Fruit fly (Drosophila melanogaster) whole organism, embryonic: ENCODE results near the gene CAH1.

Experiments
- ATbp ChIP-seq: fragments of 200-800 bp; sonication (Bioruptor generic); optimal IDR thresholded peaks from 2 replicates; lab custom pipeline; 2017; ENCODE audit warnings: missing biosample characterization, mild to moderate bottlenecking, missing genetic modification characterization, missing genetic modification reagents
- Adf1 ChIP-seq: fragments of 200-800 bp; sonication (Bioruptor generic); IDR thresholded peaks from 2 replicates; pipeline ENCODE4 v1.3.6; 2022; ENCODE audit warnings: missing biosample characterization, missing genetic modification characterization
- CG1024 ChIP-seq: fragments of 200-800 bp; sonication (Bioruptor generic); IDR thresholded peaks from 2 replicates; pipeline ENCODE4 v1.3.6; 2022; ENCODE audit warnings: missing biosample characterization, missing genetic modification characterization
- CG11504 ChIP-seq: fragments of 200-800 bp; sonication (Bioruptor generic); optimal IDR thresholded peaks from 3 replicates; lab custom pipeline; 2019; ENCODE audit warnings: missing biosample characterization, mild to moderate bottlenecking, missing genetic modification characterization, moderate library complexity
- CG13296 ChIP-seq: fragments of 200-800 bp; sonication (Bioruptor generic); optimal IDR thresholded peaks from 3 replicates; lab custom pipeline; 2018; ENCODE audit warnings: missing biosample characterization, mild to moderate bottlenecking, missing genetic modification characterization
- CG13775 ChIP-seq: fragments of 200-800 bp; sonication (Bioruptor generic); optimal IDR thresholded peaks from 3 replicates; lab custom pipeline; 2017; ENCODE audit warnings: missing biosample characterization, mild to moderate bottlenecking, missing genetic modification characterization
- CG15011 ChIP-seq: fragments of 200-800 bp; sonication (Bioruptor generic); optimal IDR thresholded peaks from 3 replicates; lab custom pipeline; 2018; ENCODE audit warnings: missing biosample characterization, mild to moderate bottlenecking, missing genetic modification characterization
- CG1529 ChIP-seq: fragments of 200-800 bp; sonication (Bioruptor generic); optimal IDR thresholded peaks from 3 replicates; lab custom pipeline; 2018; ENCODE audit warnings: missing biosample characterization, missing genetic modification characterization
- CG16815 ChIP-seq: fragments of 200-800 bp; sonication (Bioruptor generic); optimal IDR thresholded peaks from 3 replicates; lab custom pipeline; 2017; ENCODE audit warnings: missing biosample characterization, mild to moderate bottlenecking, missing genetic modification characterization
- CG17361 ChIP-seq: fragments of 200-800 bp; sonication (Bioruptor generic); IDR thresholded peaks from 3 replicates; pipeline ENCODE4 v1.3.6; 2022; ENCODE audit warnings: missing biosample characterization, missing genetic modification characterization
- CG17385 ChIP-seq: fragments of 200-800 bp; sonication (Bioruptor generic); optimal IDR thresholded peaks from 3 replicates; lab custom pipeline; 2018; ENCODE audit warnings: missing biosample characterization, mild to moderate bottlenecking, missing genetic modification characterization
- CG18011 ChIP-seq: fragments of 200-800 bp; sonication (Bioruptor generic); optimal IDR thresholded peaks from 2 replicates; lab custom pipeline; 2017; ENCODE audit warnings: missing biosample characterization, missing genetic modification characterization, mild to moderate bottlenecking, moderate library complexity, missing genotype
- CG2712 ChIP-seq: fragments of 200-800 bp; optimal IDR thresholded peaks from 3 replicates; lab custom pipeline; 2019; ENCODE audit warnings: missing biosample characterization, mild to moderate bottlenecking, missing genetic modification characterization, moderate library complexity
- CG33213 ChIP-seq: fragments of 200-800 bp; sonication (Bioruptor generic); optimal IDR thresholded peaks from 3 replicates; lab custom pipeline; 2016; ENCODE audit warnings: missing biosample characterization, missing genetic modification characterization
- CG42726 ChIP-seq: fragments of 200-800 bp; sonication (Bioruptor generic); IDR thresholded peaks from 2 replicates; pipeline ENCODE4 v1.3.6; 2022; ENCODE audit warnings: missing biosample characterization, missing genetic modification characterization; ENCODE audit not compliant: partially characterized antibody
- CG4282 ChIP-seq: fragments of 200-800 bp; sonication (Bioruptor generic); optimal IDR thresholded peaks from 2 replicates; lab custom pipeline; 2016; ENCODE audit warnings: missing biosample characterization, missing genetic modification characterization
- CG4707 ChIP-seq: fragments of 200-800 bp; sonication (Bioruptor generic); optimal IDR thresholded peaks from 2 replicates; lab custom pipeline; 2018; ENCODE audit warnings: missing biosample characterization, mild to moderate bottlenecking, missing genetic modification characterization, moderate library complexity
- CG5245 ChIP-seq: fragments of 200-800 bp; sonication (Bioruptor generic); optimal IDR thresholded peaks from 3 replicates; lab custom pipeline; 2016; ENCODE audit warnings: missing biosample characterization, missing genetic modification characterization
- CG6854 ChIP-seq: fragments of 200-800 bp; sonication (Bioruptor generic); optimal IDR thresholded peaks from 3 replicates; lab custom pipeline; 2017; ENCODE audit warnings: missing biosample characterization, mild to moderate bottlenecking, missing genetic modification characterization
- CG7271 ChIP-seq: fragments of 200-800 bp; sonication (Bioruptor generic); optimal IDR thresholded peaks from 2 replicates; lab custom pipeline; 2018; ENCODE audit warnings: missing biosample characterization, mild to moderate bottlenecking, missing genetic modification characterization, moderate library complexity
- CG8478 ChIP-seq: fragments of >200 bp; optimal IDR thresholded peaks from 2 replicates; lab custom pipeline; 2018
- CG9817 ChIP-seq: fragments of 200-800 bp; sonication (Bioruptor generic); optimal IDR thresholded peaks from 2 replicates; lab custom pipeline; 2018; ENCODE audit warnings: missing biosample characterization, mild to moderate bottlenecking, missing genetic modification characterization, moderate library complexity
- D19A ChIP-seq: fragments of 200-800 bp; optimal IDR thresholded peaks from 3 replicates; lab custom pipeline; 2019; ENCODE audit warnings: missing biosample characterization, mild to moderate bottlenecking, missing genetic modification characterization, moderate library complexity
- Dad ChIP-seq: fragments of 200-800 bp; sonication (Bioruptor generic); optimal IDR thresholded peaks from 3 replicates; lab custom pipeline; 2016; ENCODE audit warnings: missing biosample characterization, missing genetic modification characterization
- Gsc ChIP-seq: fragments of 200-800 bp; sonication (Bioruptor generic); IDR thresholded peaks from 2 replicates; pipeline ENCODE4 v1.3.6; 2022; ENCODE audit warnings: missing biosample characterization, missing genetic modification characterization
- Hr39 ChIP-seq: fragments of >200 bp; optimal IDR thresholded peaks from 2 replicates; lab custom pipeline; 2017
- MESR4 ChIP-seq: fragments of 200-800 bp; sonication (Bioruptor generic); optimal IDR thresholded peaks from 2 replicates; lab custom pipeline; 2018; ENCODE audit warnings: missing biosample characterization, mild to moderate bottlenecking, missing genetic modification characterization, moderate library complexity
- NC2α ChIP-seq: fragments of 200-800 bp; sonication (Bioruptor generic); optimal IDR thresholded peaks from 2 replicates; lab custom pipeline; 2016; ENCODE audit warnings: missing biosample characterization, missing genetic modification characterization
- Sin3A ChIP-seq: fragments of >200 bp; optimal IDR thresholded peaks from 2 replicates; lab custom pipeline; 2018
- Tbp ChIP-seq: fragments of >200 bp; optimal IDR thresholded peaks from 2 replicates; lab custom pipeline; 2018; ENCODE audit warnings: missing biosample characterization, missing genetic modification characterization
- ap ChIP-seq: fragments of 200-800 bp; sonication (Bioruptor generic); IDR thresholded peaks from 2 replicates; pipeline ENCODE4 v1.3.6; 2022; ENCODE audit warnings: missing biosample characterization, missing genetic modification characterization
- ato ChIP-seq: fragments of 200-800 bp; sonication (Bioruptor generic); IDR thresholded peaks from 2 replicates; pipeline ENCODE4 v1.3.6; 2022; ENCODE audit warnings: missing biosample characterization, missing genetic modification characterization; ENCODE audit not compliant: partially characterized antibody
- az2 ChIP-seq: fragments of 200-800 bp; sonication (Bioruptor generic); optimal IDR thresholded peaks from 3 replicates; lab custom pipeline; 2016; ENCODE audit warnings: missing biosample characterization, missing genetic modification characterization
- br ChIP-seq: fragments of >200 bp; optimal IDR thresholded peaks from 2 replicates; lab custom pipeline; 2017
- dm ChIP-seq: fragments of 200-800 bp; sonication (Bioruptor generic); optimal IDR thresholded peaks from 3 replicates; lab custom pipeline; 2016; ENCODE audit warnings: missing biosample characterization, missing genetic modification characterization
- fd64A ChIP-seq: fragments of 200-800 bp; sonication (Bioruptor generic); optimal IDR thresholded peaks from 3 replicates; lab custom pipeline; 2018; ENCODE audit warnings: missing biosample characterization, mild to moderate bottlenecking, missing genetic modification characterization
- grn ChIP-seq: fragments of 200-800 bp; sonication (Bioruptor generic); optimal IDR thresholded peaks from 3 replicates; lab custom pipeline; 2017; ENCODE audit warnings: missing biosample characterization, missing genetic modification characterization
- insv ChIP-seq, 2 experiments: fragments of 200-800 bp; sonication (Bioruptor generic); optimal IDR thresholded peaks; 3 replicates each; lab custom pipeline; 2016 to 2018; ENCODE audit warnings: missing biosample characterization in 2 of 2, missing genetic modification characterization in 2 of 2
- lilli ChIP-seq: fragments of 200-800 bp; sonication (Bioruptor generic); optimal IDR thresholded peaks from 3 replicates; lab custom pipeline; 2016; ENCODE audit warnings: missing biosample characterization, missing genetic modification characterization
- pan ChIP-seq, 4 experiments: fragments of >200 bp in 3 of 4; fragments of 200-800 bp in 1 of 4; sonication (Bioruptor generic) in 1 of 4; optimal IDR thresholded peaks in 3 of 4; IDR thresholded peaks in 1 of 4; 2 replicates each; pipeline versions ENCODE4 v1.3.6 to Lab custom; 2017 to 2022; ENCODE audit warnings: missing biosample characterization in 2 of 4, missing genetic modification characterization in 2 of 4, mixed read lengths in 1 of 4
- pnt ChIP-seq: fragments of 200-800 bp; sonication (Bioruptor generic); optimal IDR thresholded peaks from 3 replicates; lab custom pipeline; 2016; ENCODE audit warnings: missing biosample characterization, missing genetic modification characterization
- repo ChIP-seq: fragments of 200-800 bp; sonication (Bioruptor generic); optimal IDR thresholded peaks from 2 replicates; lab custom pipeline; 2016; ENCODE audit warnings: missing biosample characterization, missing genetic modification characterization
- sens ChIP-seq: fragments of 200-800 bp; sonication (Bioruptor generic); peaks from one replicate; lab custom pipeline; 2016; ENCODE audit warnings: missing biosample characterization, missing genetic modification characterization
- stwl ChIP-seq: fragments of 200-800 bp; sonication (Bioruptor generic); optimal IDR thresholded peaks from 3 replicates; lab custom pipeline; 2018; ENCODE audit warnings: missing biosample characterization, mild to moderate bottlenecking, missing genetic modification characterization, moderate library complexity
- twi ChIP-seq: fragments of 200-800 bp; optimal IDR thresholded peaks from 2 replicates; lab custom pipeline; 2019; ENCODE audit warnings: missing biosample characterization, mild to moderate bottlenecking, missing genetic modification characterization, moderate library complexity
- unpg ChIP-seq: fragments of 200-800 bp; sonication (Bioruptor generic); optimal IDR thresholded peaks from 3 replicates; lab custom pipeline; 2018; ENCODE audit warnings: missing biosample characterization, mild to moderate bottlenecking, missing genetic modification characterization, moderate library complexity
- wek ChIP-seq: fragments of 200-800 bp; sonication (Bioruptor generic); optimal IDR thresholded peaks from 3 replicates; lab custom pipeline; 2018; ENCODE audit warnings: missing biosample characterization, mild to moderate bottlenecking, missing genetic modification characterization, moderate library complexity
- yki ChIP-seq: fragments of >200 bp; optimal IDR thresholded peaks from 3 replicates; lab custom pipeline; 2018
- zf30C ChIP-seq: fragments of 200-800 bp; sonication (Bioruptor generic); optimal IDR thresholded peaks from 3 replicates; lab custom pipeline; 2018; ENCODE audit warnings: missing biosample characterization, mild to moderate bottlenecking, missing genetic modification characterization
- zfh2 ChIP-seq: fragments of 200-800 bp; sonication (Bioruptor generic); optimal IDR thresholded peaks from 2 replicates; lab custom pipeline; 2016; ENCODE audit warnings: missing biosample characterization, missing genetic modification characterization

CAH1 gene

dm6 chr2L:13780109-13780947 is 23.1 kb upstream of the CAH1 start, which contains the start of the genes CG9008 and p38b (continued):
- TF ChIP-seq MESR4, result peak; percentile 70
- TF ChIP-seq Hr39, result no peak
- TF ChIP-seq pnt, result no peak
- TF ChIP-seq repo, result no peak
- TF ChIP-seq D19A, result peak; percentile 99
- TF ChIP-seq CG6854 (GFP tag; lab: Kevin White, UChicago), result peak; percentile 83
- peak; percentile 58 for TF ChIP-seq stwl (tag; lab: Kevin White, UChicago)
- TF ChIP-seq zf30C (GFP tag; lab: Kevin White, UChicago), result no peak
- peak; percentile 68 for TF ChIP-seq twi (tag; lab: Kevin White, UChicago)
- no peak for TF ChIP-seq fd64A (GFP tag; lab: Kevin White, UChicago)
- TF ChIP-seq CG1024, result no peak
- TF ChIP-seq CG1529 (GFP tag; lab: Kevin White, UChicago), result peak; percentile 61
- TF ChIP-seq CG42726 (GFP tag; lab: Robert Waterston, UW), result 0 out of 2 replicates have a peak, but pooled peaks have one; percentile 50
- peak; percentile 31 for TF ChIP-seq CG18011 (GFP tag; lab: Kevin White, UChicago)
- TF ChIP-seq CG13296, result peak; percentile 87
- peak; percentile 79 for TF ChIP-seq az2 (GFP tag; lab: Kevin White, UChicago)
- peak; percentile 89 for TF ChIP-seq CG2712 (tag; lab: Kevin White, UChicago)
- peak; percentile 78 for TF ChIP-seq CG13775 (GFP tag; lab: Kevin White, UChicago)
- TF ChIP-seq ap (GFP tag; lab: Robert Waterston, UW), result no peak; the same call in 1 of the 2 replicates
- TF ChIP-seq NC2α (GFP tag; lab: Kevin White, UChicago), result no peak
- peak; percentile 71 for TF ChIP-seq CG9817 (tag; lab: Kevin White, UChicago)
- no peak for TF ChIP-seq pan (optimal IDR thresholded peaks at IDR 0.05; lab: Kevin White, UChicago)
- TF ChIP-seq pan (GFP tag; optimal IDR thresholded peaks at IDR 0.05 in 1 of 2, IDR thresholded peaks at IDR 0.05 in 1 of 2), result peak in 1 of 2 experiments; percentile 69
- peak; percentile 90 for TF ChIP-seq CG17385 (GFP tag; lab: Kevin White, UChicago)
- TF ChIP-seq CG11504 (tag; lab: Kevin White, UChicago), result peak; percentile 92
- TF ChIP-seq br (lab: Kevin White, UChicago), result no peak
- TF ChIP-seq Sin3A (lab: Kevin White, UChicago), result peak; percentile 44
- TF ChIP-seq unpg (GFP tag; lab: Kevin White, UChicago), result peak; percentile 73
- TF ChIP-seq Tbp (GFP tag; lab: Kevin White, UChicago), result no peak
- peak; percentile 63 for TF ChIP-seq CG16815 (GFP tag; lab: Kevin White, UChicago)
- no peak for TF ChIP-seq yki (lab: Kevin White, UChicago)
- TF ChIP-seq Adf1 (GFP tag; lab: Robert Waterston, UW), result peak; percentile 23; the same call in 1 of the 2 replicates
- TF ChIP-seq ATbp (GFP tag; lab: Kevin White, UChicago), result peak; percentile 58
- TF ChIP-seq insv (GFP tag; optimal IDR thresholded peaks at IDR 0.05; lab: Kevin White, UChicago), result peak; percentile 65 to 95
- peak; percentile 19 for TF ChIP-seq Dad (GFP tag; lab: Kevin White, UChicago)
- TF ChIP-seq lilli (GFP tag; lab: Kevin White, UChicago), result peak; percentile 70
- no peak for TF ChIP-seq CG4707
- no peak for TF ChIP-seq CG7271 (tag; lab: Kevin White, UChicago)
- no peak for TF ChIP-seq dm (GFP tag; lab: Kevin White, UChicago)
- TF ChIP-seq Gsc (GFP tag; lab: Robert Waterston, UW), result no peak
- TF ChIP-seq zfh2, result peak; percentile 41
- no peak for TF ChIP-seq CG8478
- peak; percentile 79 for TF ChIP-seq sens (GFP tag; lab: Kevin White, UChicago)
- TF ChIP-seq wek (GFP tag; lab: Kevin White, UChicago), result peak; percentile 52
- TF ChIP-seq CG4282 (GFP tag; lab: Kevin White, UChicago), result no peak
- TF ChIP-seq CG5245 (GFP tag; lab: Kevin White, UChicago), result peak; percentile 66
- 0 out of 2 replicates have a peak, but pooled peaks have one; percentile 40 for TF ChIP-seq ato
- peak; percentile 97 for TF ChIP-seq CG17361 (GFP tag; lab: Robert Waterston, UW)
- no peak for TF ChIP-seq CG33213 (GFP tag; lab: Kevin White, UChicago)
- no peak for TF ChIP-seq CG15011 (GFP tag; lab: Kevin White, UChicago)
- peak; percentile 13 for TF ChIP-seq grn (GFP tag; lab: Kevin White, UChicago)
